Worm (Caenorhabditis elegans) whole organism, young adult: Measurements from ENCODE around the gene F55A11.4.

ENCODE experiments used
- B0336.3 ChIP-seq: fragments of 200-800 bp; sonication (Bioruptor generic); IDR thresholded peaks from 2 replicates; pipeline ENCODE4 v1.3.6; 2022; ENCODE audit warnings: missing genetic modification characterization, missing compliant biosample characterization
- D2030.7 ChIP-seq: fragments of 200-800 bp; sonication (Bioruptor generic); IDR thresholded peaks from 2 replicates; pipeline ENCODE4 v1.3.6; 2022; ENCODE audit warnings: missing genetic modification reagents, missing genetic modification characterization, missing compliant biosample characterization
- F33H1.4 ChIP-seq: fragments of 200-800 bp; sonication (Bioruptor generic); IDR thresholded peaks from 2 replicates; pipeline ENCODE4 v1.3.6; 2022; ENCODE audit warnings: missing genetic modification reagents, missing genetic modification characterization, missing compliant biosample characterization
- F52B5.7 ChIP-seq: sonication (generic microtip); optimal IDR thresholded peaks from 2 replicates; lab custom pipeline; 2016; ENCODE audit warnings: mild to moderate bottlenecking, missing genetic modification characterization, missing compliant biosample characterization
- F57A8.1 ChIP-seq: fragments of 200-800 bp; sonication (Bioruptor generic); optimal IDR thresholded peaks from 2 replicates; lab custom pipeline; 2018; ENCODE audit warnings: mild to moderate bottlenecking, missing genetic modification characterization, moderate library complexity, missing compliant biosample characterization
- Y79H2A.3 ChIP-seq: fragments of 200-800 bp; sonication (Bioruptor generic); conservative IDR thresholded peaks from 2 replicates; pipeline ENCODE4 v1.3.6; 2022; ENCODE audit warnings: missing genetic modification reagents, missing genetic modification characterization, missing compliant biosample characterization
- Y95B8A.8 ChIP-seq: fragments of 200-800 bp; sonication (Bioruptor generic); IDR thresholded peaks from 2 replicates; pipeline ENCODE4 v1.3.6; 2022; ENCODE audit warnings: missing genetic modification reagents, missing genetic modification characterization, missing compliant biosample characterization
- aptf-2 ChIP-seq: fragments of 200-800 bp; sonication (Bioruptor generic); conservative IDR thresholded peaks from 2 replicates; pipeline ENCODE4 v1.3.6; 2022; ENCODE audit warnings: missing genetic modification reagents, missing genetic modification characterization, missing compliant biosample characterization
- aptf-3 ChIP-seq: fragments of 200-800 bp; sonication (Bioruptor generic); IDR thresholded peaks from 2 replicates; pipeline ENCODE4 v1.3.6; 2022; ENCODE audit warnings: missing genetic modification characterization, missing compliant biosample characterization
- cebp-1 ChIP-seq, 2 experiments: fragments of 200-800 bp in 1 of 2; sonication (Bioruptor generic) in 1 of 2; sonication (generic microtip) in 1 of 2; IDR thresholded peaks in 1 of 2; optimal IDR thresholded peaks in 1 of 2; 2 replicates each; pipeline versions ENCODE4 v1.3.6 to Lab custom; 2017 to 2022; ENCODE audit warnings: missing compliant biosample characterization in 2 of 2, missing genetic modification characterization in 2 of 2, mild to moderate bottlenecking in 1 of 2, missing genetic modification reagents in 1 of 2, moderate library complexity in 1 of 2
- ceh-79 ChIP-seq: sonication (generic microtip); optimal IDR thresholded peaks from 2 replicates; lab custom pipeline; 2017; ENCODE audit warnings: mild to moderate bottlenecking, missing genetic modification characterization, missing compliant biosample characterization
- chd-7 ChIP-seq: sonication (generic microtip); optimal IDR thresholded peaks from 2 replicates; lab custom pipeline; 2016; ENCODE audit warnings: mild to moderate bottlenecking, missing genetic modification characterization, moderate library complexity, missing compliant biosample characterization
- dox-1 ChIP-seq: fragments of 200-800 bp; sonication (Bioruptor generic); IDR thresholded peaks from 2 replicates; pipeline ENCODE4 v1.3.6; 2022; ENCODE audit warnings: missing genetic modification reagents, missing genetic modification characterization, missing compliant biosample characterization
- dpl-1 ChIP-seq: fragments of 150-350 bp; optimal IDR thresholded peaks from 2 replicates; lab custom pipeline; 2014; ENCODE audit warnings: missing biosample characterization, missing genetic modification reagents, missing genetic modification characterization
- efl-1 ChIP-seq: fragments of 150-350 bp; optimal IDR thresholded peaks from 2 replicates; lab custom pipeline; 2014; ENCODE audit warnings: missing biosample characterization, missing genetic modification reagents, missing genetic modification characterization
- ekl-4 ChIP-seq: fragments of 200-800 bp; sonication (Bioruptor generic); IDR thresholded peaks from 2 replicates; pipeline ENCODE4 v1.3.6; 2022; ENCODE audit warnings: missing genetic modification reagents, missing genetic modification characterization, missing compliant biosample characterization
- him-1 ChIP-seq: sonication (generic microtip); optimal IDR thresholded peaks from 2 replicates; lab custom pipeline; 2016; ENCODE audit warnings: missing genotype, missing genetic modification reagents, missing genetic modification characterization, missing compliant biosample characterization
- hmg-1.2 ChIP-seq: fragments of 200-800 bp; sonication (Bioruptor generic); IDR thresholded peaks from 2 replicates; pipeline ENCODE4 v1.3.6; 2022; ENCODE audit warnings: missing genetic modification reagents, missing genetic modification characterization, missing compliant biosample characterization
- hmg-20 ChIP-seq: fragments of 200-800 bp; sonication (Bioruptor generic); IDR thresholded peaks from 2 replicates; pipeline ENCODE4 v1.3.6; 2022; ENCODE audit warnings: missing genetic modification reagents, missing genetic modification characterization, missing compliant biosample characterization
- hrde-1 ChIP-seq: sonication (generic microtip); optimal IDR thresholded peaks from 2 replicates; lab custom pipeline; 2016; ENCODE audit warnings: missing genetic modification characterization, mild to moderate bottlenecking, missing compliant biosample characterization, moderate library complexity, missing genotype, missing genetic modification reagents, borderline replicate concordance
- hsf-1 ChIP-seq: fragments of 200-800 bp; sonication (Bioruptor generic); IDR thresholded peaks from 2 replicates; pipeline ENCODE4 v1.3.6; 2022; ENCODE audit warnings: missing genetic modification reagents, missing genetic modification characterization, missing compliant biosample characterization
- let-526 ChIP-seq: fragments of 200-800 bp; sonication (Bioruptor generic); IDR thresholded peaks from 2 replicates; pipeline ENCODE4 v1.3.6; 2022; ENCODE audit warnings: missing genetic modification reagents, missing genetic modification characterization, missing compliant biosample characterization
- lin-54 ChIP-seq: fragments of 200-800 bp; sonication (Bioruptor generic); optimal IDR thresholded peaks from 2 replicates; lab custom pipeline; 2018; ENCODE audit warnings: mild to moderate bottlenecking, missing genetic modification characterization, missing compliant biosample characterization
- lsl-1 ChIP-seq: fragments of 200-800 bp; sonication (Bioruptor generic); optimal IDR thresholded peaks from 2 replicates; lab custom pipeline; 2018; ENCODE audit warnings: mild to moderate bottlenecking, missing genetic modification characterization, moderate library complexity, missing compliant biosample characterization
- madf-3 ChIP-seq: fragments of 200-800 bp; sonication (Bioruptor generic); IDR thresholded peaks from 2 replicates; pipeline ENCODE4 v1.3.6; 2022; ENCODE audit warnings: missing genetic modification reagents, missing genetic modification characterization, missing compliant biosample characterization
- madf-6 ChIP-seq: fragments of 200-800 bp; sonication (Bioruptor generic); IDR thresholded peaks from 2 replicates; pipeline ENCODE4 v1.3.6; 2022; ENCODE audit warnings: missing genetic modification reagents, missing genetic modification characterization, missing compliant biosample characterization
- madf-8 ChIP-seq: fragments of 200-800 bp; sonication (Bioruptor generic); conservative IDR thresholded peaks from 2 replicates; pipeline ENCODE4 v1.3.6; 2022; ENCODE audit warnings: missing genetic modification reagents, missing genetic modification characterization, missing compliant biosample characterization
- mcd-1 ChIP-seq: fragments of 200-800 bp; sonication (Bioruptor generic); IDR thresholded peaks from 2 replicates; pipeline ENCODE4 v1.3.6; 2022; ENCODE audit warnings: missing genetic modification reagents, missing genetic modification characterization, missing compliant biosample characterization
- nfyb-1 ChIP-seq: fragments of 200-800 bp; sonication (Bioruptor generic); IDR thresholded peaks from 2 replicates; pipeline ENCODE4 v1.3.6; 2022; ENCODE audit warnings: missing genetic modification reagents, missing genetic modification characterization, missing compliant biosample characterization
- pbrm-1 ChIP-seq: fragments of 200-800 bp; sonication (Bioruptor generic); IDR thresholded peaks from 2 replicates; pipeline ENCODE4 v1.3.6; 2022; ENCODE audit warnings: missing genetic modification reagents, missing genetic modification characterization, missing compliant biosample characterization
- repo-1 ChIP-seq: sonication (generic microtip); optimal IDR thresholded peaks from 2 replicates; lab custom pipeline; 2017; ENCODE audit warnings: mild to moderate bottlenecking, missing genetic modification characterization, missing compliant biosample characterization
- rpc-1 ChIP-seq, 2 experiments: fragments of 150-350 bp in 1 of 2; sonication (generic microtip) in 1 of 2; optimal IDR thresholded peaks; 2 replicates each; lab custom pipeline; 2014 to 2018; ENCODE audit warnings: missing biosample characterization in 1 of 2, missing genetic modification characterization in 1 of 2, missing genetic modification reagents in 1 of 2, missing genotype in 1 of 2
- sdz-38 ChIP-seq: sonication (generic microtip); optimal IDR thresholded peaks from 2 replicates; lab custom pipeline; 2016; ENCODE audit warnings: missing genotype, missing genetic modification characterization, missing compliant biosample characterization
- snpc-1.1 ChIP-seq: sonication (generic microtip); optimal IDR thresholded peaks from 2 replicates; lab custom pipeline; 2017; ENCODE audit warnings: missing genetic modification characterization, mild to moderate bottlenecking, missing compliant biosample characterization, antibody characterized with exemption, moderate library complexity, missing genotype, missing genetic modification reagents; ENCODE audit not compliant: insufficient read depth
- snpc-1.3 ChIP-seq: sonication (generic microtip); optimal IDR thresholded peaks from 2 replicates; lab custom pipeline; 2017; ENCODE audit warnings: missing genetic modification characterization, mild to moderate bottlenecking, missing compliant biosample characterization, antibody characterized with exemption, moderate library complexity, missing genotype, missing genetic modification reagents; ENCODE audit not compliant: insufficient read depth
- snpc-3.4 ChIP-seq: sonication (generic microtip); optimal IDR thresholded peaks from 2 replicates; lab custom pipeline; 2017; ENCODE audit warnings: missing genetic modification characterization, mild to moderate bottlenecking, missing compliant biosample characterization, antibody characterized with exemption, moderate library complexity, missing genotype, missing genetic modification reagents
- snpc-4 ChIP-seq, 5 experiments: fragments of 150-350 bp in 1 of 5; sonication (generic microtip) in 4 of 5; optimal IDR thresholded peaks; 2 replicates each; lab custom pipeline; 2014 to 2018; ENCODE audit warnings: missing genetic modification characterization in 5 of 5, missing biosample characterization in 3 of 5, antibody characterized with exemption in 2 of 5, mild to moderate bottlenecking in 2 of 5, missing compliant biosample characterization in 2 of 5, missing genotype in 2 of 5, moderate library complexity in 2 of 5, missing genetic modification reagents in 1 of 5
- tbp1 ChIP-seq: fragments of 200-800 bp; sonication (Bioruptor generic); optimal IDR thresholded peaks from 2 replicates; lab custom pipeline; 2018; ENCODE audit warnings: mild to moderate bottlenecking, missing genetic modification characterization, missing compliant biosample characterization
- xnd-1 ChIP-seq: sonication (generic microtip); optimal IDR thresholded peaks from 2 replicates; lab custom pipeline; 2016; ENCODE audit warnings: missing genotype, missing genetic modification reagents, missing genetic modification characterization, missing compliant biosample characterization
- ztf-22 ChIP-seq: fragments of 200-800 bp; sonication (Bioruptor generic); optimal IDR thresholded peaks from 2 replicates; lab custom pipeline; 2018; ENCODE audit warnings: mild to moderate bottlenecking, missing genetic modification characterization, moderate library complexity, missing compliant biosample characterization

Gene F55A11.4

ce11 chrV:11770053-11770517 lies at the start of gene F55A11.4:
F55A11.4 (plus strand) TSS chrV:11770467.
- peak; percentile 73 for TF ChIP-seq efl-1
- no peak for TF ChIP-seq ztf-22
- TF ChIP-seq snpc-1.1 (tag; lab: Kevin White, UChicago), result peak; percentile 4
- TF ChIP-seq Y79H2A.3 (GFP tag; lab: Robert Waterston, UW), result no peak
- peak; percentile 32; the same call in 1 of the 2 replicates for TF ChIP-seq hsf-1 (GFP tag; lab: Robert Waterston, UW)
- peak; percentile 24 for TF ChIP-seq repo-1
- TF ChIP-seq him-1 (tag; lab: Kevin White, UChicago), result peak; percentile 27
- peak; percentile 57 for TF ChIP-seq D2030.7 (GFP tag; lab: Robert Waterston, UW)
- no peak for TF ChIP-seq sdz-38
- TF ChIP-seq rpc-1 (optimal IDR thresholded peaks at IDR 0.05; lab: Kevin White, UChicago), result no peak
- TF ChIP-seq rpc-1 (tag; optimal IDR thresholded peaks at IDR 0.05; lab: Kevin White, UChicago), result no peak
- TF ChIP-seq madf-6 (GFP tag; lab: Robert Waterston, UW), result peak; percentile 81
- TF ChIP-seq cebp-1 (GFP tag; IDR thresholded peaks at IDR 0.05; lab: Robert Waterston, UW), result no peak
- peak; percentile 11 for TF ChIP-seq cebp-1 (tag; optimal IDR thresholded peaks at IDR 0.05; lab: Kevin White, UChicago)
- no peak for TF ChIP-seq chd-7 (tag; lab: Kevin White, UChicago)
- TF ChIP-seq ceh-79 (tag; lab: Kevin White, UChicago), result no peak
- peak; percentile 25; the same call in 1 of the 2 replicates for TF ChIP-seq ekl-4
- no peak for TF ChIP-seq Y95B8A.8
- peak; percentile 26 for TF ChIP-seq dpl-1 (GFP tag; lab: Kevin White, UChicago)
- TF ChIP-seq madf-3 (GFP tag; lab: Robert Waterston, UW), result no peak
- TF ChIP-seq lsl-1 (GFP tag; lab: Kevin White, UChicago), result peak; percentile 62
- no peak for TF ChIP-seq snpc-4 (GFP tag; optimal IDR thresholded peaks at IDR 0.05; lab: Kevin White, UChicago)
- TF ChIP-seq snpc-4 (tag; optimal IDR thresholded peaks at IDR 0.05; lab: Kevin White, UChicago), result peak in 2 of 4 experiments; percentile 28 to 31
- TF ChIP-seq let-526 (GFP tag; lab: Robert Waterston, UW), result 0 out of 2 replicates have a peak, but pooled peaks have one; percentile 11
- peak; percentile 99 for TF ChIP-seq hmg-1.2 (GFP tag; lab: Robert Waterston, UW)
- TF ChIP-seq lin-54 (GFP tag; lab: Kevin White, UChicago), result peak; percentile 70
- peak; percentile 52; the same call in 1 of the 2 replicates for TF ChIP-seq aptf-3 (GFP tag; lab: Robert Waterston, UW)
- no peak for TF ChIP-seq hmg-20 (GFP tag; lab: Robert Waterston, UW)
- peak; percentile 26 for TF ChIP-seq F33H1.4 (GFP tag; lab: Robert Waterston, UW)
- TF ChIP-seq F52B5.7 (tag; lab: Kevin White, UChicago), result peak; percentile 49
- TF ChIP-seq hrde-1 (tag; lab: Kevin White, UChicago), result peak; percentile 16
- peak; percentile 59 for TF ChIP-seq dox-1
- peak; percentile 52 for TF ChIP-seq madf-8 (GFP tag; lab: Robert Waterston, UW)
- TF ChIP-seq nfyb-1 (GFP tag; lab: Robert Waterston, UW), result no peak
- TF ChIP-seq tbp1, result peak; percentile 43
- peak; percentile 44 for TF ChIP-seq snpc-3.4 (tag; lab: Kevin White, UChicago)
- no peak for TF ChIP-seq F57A8.1 (GFP tag; lab: Kevin White, UChicago)
- peak; percentile 38 for TF ChIP-seq xnd-1 (tag; lab: Kevin White, UChicago)
- peak; percentile 38; the same call in 1 of the 2 replicates for TF ChIP-seq pbrm-1
- TF ChIP-seq B0336.3 (GFP tag; lab: Robert Waterston, UW), result peak; percentile 46
- TF ChIP-seq mcd-1 (GFP tag; lab: Robert Waterston, UW), result peak; percentile 57
- TF ChIP-seq snpc-1.3 (tag; lab: Kevin White, UChicago), result peak; percentile 39
- peak; percentile 75 for TF ChIP-seq aptf-2 (GFP tag; lab: Robert Waterston, UW)
